Worm (Caenorhabditis elegans) whole organism, L3 larva: ENCODE data around the gene acaa-2.

Experiments used
- ZK546.5 ChIP-seq: sonication (generic microtip); optimal IDR thresholded peaks from 2 replicates; lab custom pipeline; 2017; ENCODE audit warnings: missing biosample characterization, missing genetic modification characterization
- fkh-10 ChIP-seq: sonication (generic microtip); optimal IDR thresholded peaks from 2 replicates; lab custom pipeline; 2017; ENCODE audit warnings: missing biosample characterization, missing genetic modification reagents, missing genetic modification characterization
- skn-1 ChIP-seq: fragments of 150-350 bp; optimal IDR thresholded peaks from 2 replicates; lab custom pipeline; 2014; ENCODE audit warnings: missing biosample characterization, missing genetic modification characterization
- snpc-4 ChIP-seq: fragments of 150-350 bp; optimal IDR thresholded peaks from 2 replicates; lab custom pipeline; 2014; ENCODE audit warnings: missing biosample characterization, missing genetic modification characterization
- unc-62 ChIP-seq: fragments of 150-350 bp; sonication (generic microtip); optimal IDR thresholded peaks from 4 replicates; lab custom pipeline; 2014; ENCODE audit warnings: missing biosample characterization, missing genetic modification reagents, missing genetic modification characterization

ce11 chrIII:13328911-13329310 is 15.8 kb upstream of the acaa-2 start:
- TF ChIP-seq ZK546.5 (tag; lab: Kevin White, UChicago) (no peak), unc-62 (GFP tag; lab: Kevin White, UChicago) (no peak), skn-1 (tag; lab: Kevin White, UChicago) (no peak), snpc-4 (tag; lab: Kevin White, UChicago) (no peak), fkh-10 (GFP tag; lab: Kevin White, UChicago) (no peak)
